Fruit fly (Drosophila melanogaster) whole organism, embryonic: ENCODE data around the gene CG33258.

Experiments used
- Bdp1 ChIP-seq: fragments of 200-800 bp; sonication (Bioruptor generic); optimal IDR thresholded peaks from 3 replicates; lab custom pipeline; 2016; ENCODE audit warnings: missing biosample characterization, missing genetic modification characterization
- Bgb ChIP-seq: fragments of 200-800 bp; sonication (Bioruptor generic); IDR thresholded peaks from 2 replicates; pipeline ENCODE4 v1.3.6; 2022; ENCODE audit warnings: missing biosample characterization, missing genetic modification characterization; ENCODE audit not compliant: partially characterized antibody
- CG10209 ChIP-seq: fragments of 200-800 bp; sonication (Bioruptor generic); optimal IDR thresholded peaks from 3 replicates; lab custom pipeline; 2017; ENCODE audit warnings: missing biosample characterization, mild to moderate bottlenecking, missing genetic modification characterization, missing genetic modification reagents
- CG11696 ChIP-seq: fragments of 200-800 bp; sonication (Bioruptor generic); IDR thresholded peaks from 2 replicates; pipeline ENCODE4 v1.3.6; 2022; ENCODE audit warnings: missing biosample characterization, missing genetic modification characterization
- CG12391 ChIP-seq: fragments of 200-800 bp; sonication (Bioruptor generic); optimal IDR thresholded peaks from 3 replicates; lab custom pipeline; 2018; ENCODE audit warnings: missing biosample characterization, mild to moderate bottlenecking, missing genetic modification characterization, moderate library complexity
- CG13123 ChIP-seq: fragments of 200-800 bp; sonication (Bioruptor generic); optimal IDR thresholded peaks from 2 replicates; lab custom pipeline; 2016; ENCODE audit warnings: missing biosample characterization, missing genetic modification characterization
- CG14710 ChIP-seq: fragments of 200-800 bp; sonication (Bioruptor generic); optimal IDR thresholded peaks from 3 replicates; lab custom pipeline; 2019; ENCODE audit warnings: missing biosample characterization, mild to moderate bottlenecking, missing genetic modification characterization, moderate library complexity
- CG15514 ChIP-seq: fragments of 200-800 bp; sonication (Bioruptor generic); optimal IDR thresholded peaks from 3 replicates; lab custom pipeline; 2017; ENCODE audit warnings: missing biosample characterization, missing genetic modification characterization, mild to moderate bottlenecking, moderate library complexity, missing genetic modification reagents
- CG1832 ChIP-seq: fragments of 200-800 bp; sonication (Bioruptor generic); optimal IDR thresholded peaks from 2 replicates; lab custom pipeline; 2017; ENCODE audit warnings: missing biosample characterization, mild to moderate bottlenecking, missing genetic modification characterization, inconsistent platforms
- CG2116 ChIP-seq: fragments of 200-800 bp; sonication (Bioruptor generic); optimal IDR thresholded peaks from 3 replicates; lab custom pipeline; 2018; ENCODE audit warnings: missing biosample characterization, mild to moderate bottlenecking, missing genetic modification characterization
- CG30403 ChIP-seq: fragments of 200-800 bp; sonication (Bioruptor generic); optimal IDR thresholded peaks from 3 replicates; lab custom pipeline; 2016; ENCODE audit warnings: missing biosample characterization, missing genetic modification characterization
- CG31224 ChIP-seq: fragments of 200-800 bp; sonication (Bioruptor generic); IDR thresholded peaks from 2 replicates; pipeline ENCODE4 v1.3.6; 2022; ENCODE audit warnings: missing biosample characterization, missing genetic modification characterization
- CG6272 ChIP-seq: fragments of 200-800 bp; sonication (Bioruptor generic); IDR thresholded peaks from 2 replicates; pipeline ENCODE4 v1.3.6; 2022; ENCODE audit warnings: missing biosample characterization, missing genetic modification characterization
- CG6791 ChIP-seq: fragments of 200-800 bp; sonication (Bioruptor generic); IDR thresholded peaks from 3 replicates; pipeline ENCODE4 v1.3.6; 2022; ENCODE audit warnings: missing biosample characterization, missing genetic modification characterization; ENCODE audit not compliant: partially characterized antibody
- CG7839 ChIP-seq: fragments of 200-800 bp; sonication (Bioruptor generic); optimal IDR thresholded peaks from 3 replicates; lab custom pipeline; 2018; ENCODE audit warnings: missing biosample characterization, mild to moderate bottlenecking, missing genetic modification characterization, moderate library complexity
- CG8359 ChIP-seq: fragments of 200-800 bp; sonication (Bioruptor generic); optimal IDR thresholded peaks from 2 replicates; lab custom pipeline; 2017; ENCODE audit warnings: missing biosample characterization, mild to moderate bottlenecking, missing genetic modification characterization, borderline replicate concordance
- CG8924 ChIP-seq: fragments of 200-800 bp; optimal IDR thresholded peaks from 3 replicates; lab custom pipeline; 2019; ENCODE audit warnings: missing biosample characterization, mild to moderate bottlenecking, missing genetic modification characterization, moderate library complexity
- CG9437 ChIP-seq: fragments of 200-800 bp; sonication (Bioruptor generic); optimal IDR thresholded peaks from 2 replicates; lab custom pipeline; 2018; ENCODE audit warnings: missing biosample characterization, mild to moderate bottlenecking, missing genetic modification characterization
- Dll ChIP-seq: fragments of 200-800 bp; sonication (Bioruptor generic); IDR thresholded peaks from 4 replicates; pipeline ENCODE4 v1.3.6; 2022; ENCODE audit warnings: missing biosample characterization, missing genetic modification characterization; ENCODE audit not compliant: partially characterized antibody
- E2f2 ChIP-seq: fragments of 200-800 bp; sonication (Bioruptor generic); IDR thresholded peaks from 2 replicates; pipeline ENCODE4 v1.3.6; 2022; ENCODE audit warnings: missing biosample characterization, missing genetic modification characterization
- Gsc ChIP-seq: fragments of 200-800 bp; sonication (Bioruptor generic); IDR thresholded peaks from 2 replicates; pipeline ENCODE4 v1.3.6; 2022; ENCODE audit warnings: missing biosample characterization, missing genetic modification characterization
- Hand ChIP-seq: fragments of 200-800 bp; sonication (Bioruptor generic); optimal IDR thresholded peaks from 2 replicates; lab custom pipeline; 2017; ENCODE audit warnings: mild to moderate bottlenecking, missing biosample characterization, missing genetic modification reagents, missing genetic modification characterization
- Med ChIP-seq: fragments of 200-800 bp; sonication (Bioruptor generic); peaks from one replicate; lab custom pipeline; 2016; ENCODE audit warnings: missing biosample characterization, missing genetic modification characterization, mild to moderate bottlenecking, inconsistent platforms, moderate library complexity
- Mes4 ChIP-seq: fragments of 200-800 bp; sonication (Bioruptor generic); optimal IDR thresholded peaks from 2 replicates; lab custom pipeline; 2016; ENCODE audit warnings: missing biosample characterization, missing genetic modification characterization
- NK7.1 ChIP-seq: fragments of 200-800 bp; sonication (Bioruptor generic); optimal IDR thresholded peaks from 3 replicates; lab custom pipeline; 2016; ENCODE audit warnings: missing biosample characterization, missing genetic modification characterization
- Pdp1 ChIP-seq, 2 experiments: fragments of 200-800 bp; sonication (Bioruptor generic); optimal IDR thresholded peaks; 3 replicates each; lab custom pipeline; 2016; ENCODE audit warnings: missing biosample characterization in 2 of 2, missing genetic modification characterization in 2 of 2, mild to moderate bottlenecking in 1 of 2, moderate library complexity in 1 of 2
- Ptx1 ChIP-seq: fragments of 200-800 bp; sonication (Bioruptor generic); IDR thresholded peaks from 2 replicates; pipeline ENCODE4 v1.3.6; 2022; ENCODE audit warnings: missing biosample characterization, missing genetic modification characterization
- Stat92E ChIP-seq, 3 experiments: fragments of >200 bp in 2 of 3; fragments of 200-800 bp in 1 of 3; sonication (Bioruptor generic) in 1 of 3; optimal IDR thresholded peaks; 2 replicates each; lab custom pipeline; 2017 to 2019; ENCODE audit warnings: missing biosample characterization in 3 of 3, missing genetic modification characterization in 3 of 3, mild to moderate bottlenecking in 1 of 3, moderate library complexity in 1 of 3
- ab ChIP-seq: fragments of 200-800 bp; sonication (Bioruptor generic); optimal IDR thresholded peaks from 2 replicates; lab custom pipeline; 2016; ENCODE audit warnings: missing biosample characterization, missing genetic modification characterization
- bbx ChIP-seq: fragments of 200-800 bp; sonication (Bioruptor generic); IDR thresholded peaks from 2 replicates; pipeline ENCODE4 v1.3.6; 2022; ENCODE audit warnings: missing biosample characterization, missing genetic modification characterization; ENCODE audit not compliant: partially characterized antibody
- crp ChIP-seq, 2 experiments: fragments of 200-800 bp; sonication (Bioruptor generic); optimal IDR thresholded peaks; 2 replicates in 1 of 2; 3 replicates in 1 of 2; lab custom pipeline; 2017; ENCODE audit warnings: missing biosample characterization in 2 of 2, missing genetic modification characterization in 2 of 2, mild to moderate bottlenecking in 1 of 2, moderate library complexity in 1 of 2
- dan ChIP-seq: fragments of 200-800 bp; sonication (Bioruptor generic); IDR thresholded peaks from 2 replicates; pipeline ENCODE4 v1.3.6; 2022; ENCODE audit warnings: missing biosample characterization, missing genetic modification characterization
- en ChIP-seq: fragments of 200-800 bp; sonication (Bioruptor generic); optimal IDR thresholded peaks from 2 replicates; lab custom pipeline; 2016; ENCODE audit warnings: missing biosample characterization, missing genetic modification characterization
- gce ChIP-seq: fragments of 200-800 bp; sonication (Bioruptor generic); IDR thresholded peaks from 3 replicates; pipeline ENCODE4 v1.3.6; 2022; ENCODE audit warnings: missing biosample characterization, missing genetic modification characterization
- gfzf ChIP-seq: fragments of 200-800 bp; sonication (Bioruptor generic); optimal IDR thresholded peaks from 2 replicates; lab custom pipeline; 2016; ENCODE audit warnings: missing biosample characterization, mild to moderate bottlenecking, missing genetic modification characterization, moderate library complexity
- grn ChIP-seq: fragments of 200-800 bp; sonication (Bioruptor generic); optimal IDR thresholded peaks from 3 replicates; lab custom pipeline; 2017; ENCODE audit warnings: missing biosample characterization, missing genetic modification characterization
- jigr1 ChIP-seq: fragments of 200-800 bp; sonication (Bioruptor generic); IDR thresholded peaks from 3 replicates; pipeline ENCODE4 v1.3.6; 2022; ENCODE audit warnings: missing biosample characterization, missing genetic modification characterization
- lilli ChIP-seq: fragments of 200-800 bp; sonication (Bioruptor generic); optimal IDR thresholded peaks from 3 replicates; lab custom pipeline; 2016; ENCODE audit warnings: missing biosample characterization, missing genetic modification characterization
- maf-S ChIP-seq: fragments of 200-800 bp; sonication (Bioruptor generic); optimal IDR thresholded peaks from 2 replicates; lab custom pipeline; 2016; ENCODE audit warnings: missing biosample characterization, missing genetic modification characterization
- nerfin-1 ChIP-seq: fragments of 200-800 bp; sonication (Bioruptor generic); optimal IDR thresholded peaks from 3 replicates; lab custom pipeline; 2019; ENCODE audit warnings: missing biosample characterization, mild to moderate bottlenecking, missing genetic modification characterization, moderate library complexity
- sc ChIP-seq, 3 experiments: fragments of >200 bp in 2 of 3; fragments of 200-800 bp in 1 of 3; sonication (Bioruptor generic) in 1 of 3; optimal IDR thresholded peaks; 2 replicates in 2 of 3; 3 replicates in 1 of 3; lab custom pipeline; 2017; ENCODE audit warnings: mild to moderate bottlenecking in 1 of 3, missing biosample characterization in 1 of 3, missing genetic modification characterization in 1 of 3, missing genetic modification reagents in 1 of 3
- schlank ChIP-seq: fragments of 200-800 bp; sonication (Bioruptor generic); optimal IDR thresholded peaks from 2 replicates; lab custom pipeline; 2018; ENCODE audit warnings: missing biosample characterization, mild to moderate bottlenecking, missing genetic modification characterization
- sens ChIP-seq: fragments of 200-800 bp; sonication (Bioruptor generic); peaks from one replicate; lab custom pipeline; 2016; ENCODE audit warnings: missing biosample characterization, missing genetic modification characterization
- slou ChIP-seq: fragments of 200-800 bp; sonication (Bioruptor generic); optimal IDR thresholded peaks from 3 replicates; lab custom pipeline; 2016; ENCODE audit warnings: missing biosample characterization, missing genetic modification characterization
- tgo ChIP-seq: fragments of 200-800 bp; sonication (Bioruptor generic); IDR thresholded peaks from 3 replicates; pipeline ENCODE4 v1.3.6; 2022; ENCODE audit warnings: missing biosample characterization, missing genetic modification characterization
- twi ChIP-seq: fragments of 200-800 bp; optimal IDR thresholded peaks from 2 replicates; lab custom pipeline; 2019; ENCODE audit warnings: missing biosample characterization, mild to moderate bottlenecking, missing genetic modification characterization, moderate library complexity
- wor ChIP-seq: fragments of 200-800 bp; sonication (Bioruptor generic); IDR thresholded peaks from 2 replicates; pipeline ENCODE4 v1.3.6; 2022; ENCODE audit warnings: missing biosample characterization, missing genetic modification characterization
- z ChIP-seq: fragments of 200-800 bp; sonication (Bioruptor generic); IDR thresholded peaks from 3 replicates; pipeline ENCODE4 v1.3.6; 2022; ENCODE audit warnings: missing biosample characterization, missing genetic modification characterization
- zen ChIP-seq: fragments of 200-800 bp; sonication (Bioruptor generic); optimal IDR thresholded peaks from 3 replicates; lab custom pipeline; 2018; ENCODE audit warnings: missing biosample characterization, mild to moderate bottlenecking, missing genetic modification characterization, moderate library complexity
- zfh2 ChIP-seq: fragments of 200-800 bp; sonication (Bioruptor generic); optimal IDR thresholded peaks from 2 replicates; lab custom pipeline; 2016; ENCODE audit warnings: missing biosample characterization, missing genetic modification characterization

Gene CG33258

DNA sequence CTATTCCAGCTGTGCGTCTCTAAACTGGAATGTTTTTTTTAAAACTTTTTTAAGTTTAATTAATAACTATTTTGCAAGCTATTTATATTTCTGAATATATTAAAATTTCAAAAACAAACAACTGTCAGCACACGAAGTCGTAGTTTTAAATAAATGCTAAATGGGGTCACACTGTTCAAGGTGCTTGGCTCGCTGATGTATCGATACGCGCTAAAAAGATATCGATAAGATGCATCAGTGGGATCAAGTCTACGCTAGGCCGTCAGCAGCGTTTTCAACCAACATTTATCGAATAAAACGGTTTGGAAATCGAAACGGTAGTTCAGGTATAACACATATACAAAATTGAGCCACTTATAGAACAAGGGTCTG, 31.5 kb upstream of the CG33258 start, which contains the start of gene Diap1 (continued):
- no peak for TF ChIP-seq maf-S (GFP tag; lab: Kevin White, UChicago)
- TF ChIP-seq en (GFP tag; lab: Kevin White, UChicago), result no peak
- TF ChIP-seq crp (GFP tag; optimal IDR thresholded peaks at IDR 0.05; lab: Kevin White, UChicago), result no peak
- TF ChIP-seq bbx, result peak; percentile 92
- peak in 1 of 2 experiments; percentile 17 for TF ChIP-seq Pdp1 (GFP tag; optimal IDR thresholded peaks at IDR 0.05; lab: Kevin White, UChicago)
- peak in 1 of 3 experiments; percentile 72 for TF ChIP-seq Stat92E (GFP tag; optimal IDR thresholded peaks at IDR 0.05; lab: Kevin White, UChicago)
- no peak for TF ChIP-seq CG9437 (GFP tag; lab: Kevin White, UChicago)
- TF ChIP-seq CG12391 (tag; lab: Kevin White, UChicago), result no peak
- TF ChIP-seq sens (GFP tag; lab: Kevin White, UChicago), result peak; percentile 87
- TF ChIP-seq CG13123 (GFP tag; lab: Kevin White, UChicago), result no peak
- TF ChIP-seq slou (GFP tag; lab: Kevin White, UChicago), result no peak
- TF ChIP-seq CG14710 (tag; lab: Kevin White, UChicago), result peak; percentile 100
- TF ChIP-seq z, result no peak
- TF ChIP-seq zfh2 (GFP tag; lab: Kevin White, UChicago), result no peak
- TF ChIP-seq grn (GFP tag; lab: Kevin White, UChicago), result no peak
- no peak for TF ChIP-seq schlank (tag; lab: Kevin White, UChicago)
- no peak for TF ChIP-seq ab (GFP tag; lab: Kevin White, UChicago)
- TF ChIP-seq CG11696 (GFP tag; lab: Robert Waterston, UW), result no peak
- no peak for TF ChIP-seq NK7.1
- peak; percentile 91 for TF ChIP-seq Dll (GFP tag; lab: Robert Waterston, UW)
- TF ChIP-seq gfzf (GFP tag; lab: Kevin White, UChicago), result peak; percentile 58
- peak; percentile 14 for TF ChIP-seq lilli (GFP tag; lab: Kevin White, UChicago)
- no peak for TF ChIP-seq CG30403 (GFP tag; lab: Kevin White, UChicago)
- TF ChIP-seq zen (tag; lab: Kevin White, UChicago), result peak; percentile 37
- no peak for TF ChIP-seq sc (optimal IDR thresholded peaks at IDR 0.05; lab: Kevin White, UChicago)
- no peak for TF ChIP-seq sc (GFP tag; optimal IDR thresholded peaks at IDR 0.05; lab: Kevin White, UChicago)
- peak; percentile 96 for TF ChIP-seq CG6791 (GFP tag; lab: Robert Waterston, UW)
- no peak for TF ChIP-seq tgo
- TF ChIP-seq CG8359 (GFP tag; lab: Kevin White, UChicago), result no peak
- TF ChIP-seq Gsc (GFP tag; lab: Robert Waterston, UW), result no peak
- no peak for TF ChIP-seq wor (GFP tag; lab: Robert Waterston, UW)
- no peak for TF ChIP-seq CG8924 (tag; lab: Kevin White, UChicago)
- TF ChIP-seq twi, result no peak
- TF ChIP-seq CG1832 (GFP tag; lab: Kevin White, UChicago), result no peak
- TF ChIP-seq nerfin-1, result no peak
- peak; percentile 92 for TF ChIP-seq E2f2
- TF ChIP-seq dan, result no peak
- TF ChIP-seq CG31224 (GFP tag; lab: Robert Waterston, UW), result no peak
- TF ChIP-seq jigr1 (GFP tag; lab: Robert Waterston, UW), result no peak
- no peak for TF ChIP-seq Bdp1
- peak; percentile 84 for TF ChIP-seq Med (GFP tag; lab: Kevin White, UChicago)
- no peak for TF ChIP-seq gce
- 0 out of 2 replicates have a peak, but pooled peaks have one; percentile 31 for TF ChIP-seq CG6272 (GFP tag; lab: Robert Waterston, UW)
- TF ChIP-seq Ptx1 (GFP tag; lab: Robert Waterston, UW), result no peak
- no peak for TF ChIP-seq Hand
- no peak for TF ChIP-seq CG10209 (GFP tag; lab: Kevin White, UChicago)
- peak; percentile 95 for TF ChIP-seq Bgb (GFP tag; lab: Robert Waterston, UW)
- TF ChIP-seq Mes4, result no peak
- peak; percentile 95 for TF ChIP-seq CG2116 (GFP tag; lab: Kevin White, UChicago)
- peak; percentile 96 for TF ChIP-seq CG15514
- TF ChIP-seq CG7839 (tag; lab: Kevin White, UChicago), result no peak
